Fruit fly (Drosophila melanogaster): ENCODE data around the gene CG6980.

The CG6980 gene

dm6 chr3R:24850420-24850819 is 43.0 kb downstream of the CG6980 start, which contains the start of gene CG7006 (continued):
- peak; percentile 8 for TF ChIP-seq CG18619 (GFP tag; optimal IDR thresholded peaks at IDR 0.05)
- TF ChIP-seq CG4424 (GFP tag; optimal IDR thresholded peaks at IDR 0.05), result peak; percentile 65
- TF ChIP-seq CG32532 (GFP tag; IDR thresholded peaks at IDR 0.05), result peak; percentile 70; the same call in 1 of the 2 replicates
- TF ChIP-seq CG8924 (tag; optimal IDR thresholded peaks at IDR 0.05), result no peak
- TF ChIP-seq bcd (GFP tag; optimal IDR thresholded peaks at IDR 0.05), result no peak
- TF ChIP-seq en (GFP tag; optimal IDR thresholded peaks at IDR 0.05), result no peak
- no peak for TF ChIP-seq Gsc (GFP tag; IDR thresholded peaks at IDR 0.05)
- peak; percentile 30 for TF ChIP-seq CG15011 (GFP tag; optimal IDR thresholded peaks at IDR 0.05)
- TF ChIP-seq mld (GFP tag; IDR thresholded peaks at IDR 0.05; ENCODE audit: partially characterized antibody), result peak; percentile 50; the same call in 1 of the 3 replicates
- TF ChIP-seq GATAe (GFP tag; conservative IDR thresholded peaks at IDR 0.05), result no peak; the same call in 1 of the 2 replicates
- no peak for TF ChIP-seq CG12219 (GFP tag; optimal IDR thresholded peaks at IDR 0.05)
- TF ChIP-seq CG2116 (GFP tag; optimal IDR thresholded peaks at IDR 0.05), result peak; percentile 67
- TF ChIP-seq grn (GFP tag; optimal IDR thresholded peaks at IDR 0.05), result no peak
- TF ChIP-seq CkIIα-i1 (GFP tag; IDR thresholded peaks at IDR 0.05), result no peak
- peak; percentile 86 for TF ChIP-seq CG1647 (GFP tag; optimal IDR thresholded peaks at IDR 0.05)
- peak; percentile 59 for TF ChIP-seq CG3163 (GFP tag; optimal IDR thresholded peaks at IDR 0.05)
- peak; percentile 85 for TF ChIP-seq CG16779 (GFP tag; IDR thresholded peaks at IDR 0.05)
- TF ChIP-seq CG3995 (GFP tag; optimal IDR thresholded peaks at IDR 0.05), result peak; percentile 56
- TF ChIP-seq Stat92E (GFP tag; optimal IDR thresholded peaks at IDR 0.05), result no peak
- no peak; the same call in 2 of the 4 replicates for TF ChIP-seq Gug (GFP tag; IDR thresholded peaks at IDR 0.05)
- TF ChIP-seq CG42726 (GFP tag; IDR thresholded peaks at IDR 0.05; ENCODE audit: partially characterized antibody), result peak; percentile 61
- TF ChIP-seq Neu2 (GFP tag; optimal IDR thresholded peaks at IDR 0.05; ENCODE audit: borderline replicate concordance), result no peak
- TF ChIP-seq Ets65A (GFP tag), result peak; percentile 99
- TF ChIP-seq gcm (GFP tag; optimal IDR thresholded peaks at IDR 0.05), result no peak
- 0 out of 2 replicates have a peak, but pooled peaks have one; percentile 54 for TF ChIP-seq nerfin-2 (GFP tag; IDR thresholded peaks at IDR 0.05; ENCODE audit: partially characterized antibody)
- no peak for TF ChIP-seq CG3726 (GFP tag; IDR thresholded peaks at IDR 0.05)
- TF ChIP-seq pnt (GFP tag; optimal IDR thresholded peaks at IDR 0.05), result peak; percentile 58
- no peak for TF ChIP-seq D19B (GFP tag; optimal IDR thresholded peaks at IDR 0.05)
- peak; percentile 74 for TF ChIP-seq trem (tag; optimal IDR thresholded peaks at IDR 0.05)
- TF ChIP-seq Ravus (GFP tag; IDR thresholded peaks at IDR 0.05), result no peak
- no peak for TF ChIP-seq unpg (GFP tag; optimal IDR thresholded peaks at IDR 0.05)
- TF ChIP-seq chif (GFP tag; optimal IDR thresholded peaks at IDR 0.05), result peak; percentile 70 to 72
- TF ChIP-seq schlank (tag; optimal IDR thresholded peaks at IDR 0.05), result peak; percentile 37
- peak; percentile 29; the same call in 1 of the 2 replicates for TF ChIP-seq CG6272 (GFP tag; IDR thresholded peaks at IDR 0.05)
- peak; percentile 68 for TF ChIP-seq CG12744 (GFP tag; optimal IDR thresholded peaks at IDR 0.05)
- TF ChIP-seq CG12942 (GFP tag; optimal IDR thresholded peaks at IDR 0.05), result peak; percentile 78
- no peak for TF ChIP-seq Optix (GFP tag; IDR thresholded peaks at IDR 0.05)
- no peak for TF ChIP-seq sens-2 (GFP tag; IDR thresholded peaks at IDR 0.05)
- peak; percentile 68 for TF ChIP-seq Fer3 (tag; optimal IDR thresholded peaks at IDR 0.05)
- TF ChIP-seq Sry-β (GFP tag; optimal IDR thresholded peaks at IDR 0.05), result no peak
- no peak for TF ChIP-seq CG10274 (GFP tag; optimal IDR thresholded peaks at IDR 0.05)
- no peak for TF ChIP-seq CG18011 (GFP tag; optimal IDR thresholded peaks at IDR 0.05)
- peak; percentile 73 for TF ChIP-seq unc-4 (GFP tag; IDR thresholded peaks at IDR 0.05; ENCODE audit: partially characterized antibody)
- TF ChIP-seq CG17328 (GFP tag; IDR thresholded peaks at IDR 0.05), result peak; percentile 14; the same call in 1 of the 2 replicates
- no peak for TF ChIP-seq tgo (GFP tag; IDR thresholded peaks at IDR 0.05)
- peak; percentile 76 for TF ChIP-seq fu2 (GFP tag; optimal IDR thresholded peaks at IDR 0.05)
- no peak for TF ChIP-seq CG6854 (GFP tag; optimal IDR thresholded peaks at IDR 0.05)
- TF ChIP-seq gcm2 (GFP tag; optimal IDR thresholded peaks at IDR 0.05), result peak; percentile 22
- TF ChIP-seq amos (GFP tag; IDR thresholded peaks at IDR 0.05; ENCODE audit: partially characterized antibody), result peak; percentile 85
- TF ChIP-seq CG17612 (GFP tag; IDR thresholded peaks at IDR 0.05), result peak; percentile 21; the same call in 1 of the 2 replicates

Data from whole organism, embryonic.